Fruit fly (Drosophila melanogaster) whole organism, pupa: ENCODE measurements around the gene alt.

Experiments used
- CG12605 ChIP-seq: fragments of 200-800 bp; sonication (Bioruptor generic); IDR thresholded peaks from 2 replicates; pipeline ENCODE4 v1.3.6; 2022; ENCODE audit warnings: missing biosample characterization, missing genetic modification characterization
- CG13204 ChIP-seq: fragments of 200-800 bp; sonication (Bioruptor generic); optimal IDR thresholded peaks from 2 replicates; lab custom pipeline; 2018; ENCODE audit warnings: missing biosample characterization, mild to moderate bottlenecking, missing genetic modification characterization, moderate library complexity
- CG32121 ChIP-seq: fragments of 200-800 bp; sonication (Bioruptor generic); IDR thresholded peaks from 2 replicates; pipeline ENCODE4 v1.3.6; 2022; ENCODE audit warnings: missing biosample characterization, missing genetic modification characterization
- CG34367 ChIP-seq: fragments of 200-800 bp; sonication (Bioruptor generic); optimal IDR thresholded peaks from 2 replicates; lab custom pipeline; 2018; ENCODE audit warnings: missing biosample characterization, mild to moderate bottlenecking, missing genetic modification characterization
- CG4496 ChIP-seq: fragments of 200-800 bp; sonication (Bioruptor generic); IDR thresholded peaks from 3 replicates; pipeline ENCODE4 v1.3.6; 2022; ENCODE audit warnings: missing biosample characterization, missing genetic modification characterization
- CG8301 ChIP-seq: fragments of 200-800 bp; sonication (Bioruptor generic); optimal IDR thresholded peaks from 2 replicates; lab custom pipeline; 2018; ENCODE audit warnings: missing biosample characterization, mild to moderate bottlenecking, missing genetic modification characterization
- D1 ChIP-seq: fragments of 200-800 bp; sonication (Bioruptor generic); optimal IDR thresholded peaks from 2 replicates; lab custom pipeline; 2018; ENCODE audit warnings: missing biosample characterization, mild to moderate bottlenecking, missing genetic modification characterization, moderate library complexity
- EcR ChIP-seq: fragments of 200-800 bp; sonication (Bioruptor generic); optimal IDR thresholded peaks from 3 replicates; lab custom pipeline; 2019; ENCODE audit warnings: missing biosample characterization, missing genetic modification characterization, mild to moderate bottlenecking, moderate library complexity, missing genetic modification reagents
- Pif1A ChIP-seq: fragments of 200-800 bp; sonication (Bioruptor generic); optimal IDR thresholded peaks from 3 replicates; lab custom pipeline; 2016; ENCODE audit warnings: missing biosample characterization, missing genetic modification characterization
- Snoo ChIP-seq: fragments of 200-800 bp; sonication (Bioruptor generic); optimal IDR thresholded peaks from 3 replicates; lab custom pipeline; 2017; ENCODE audit warnings: missing biosample characterization, mild to moderate bottlenecking, missing genetic modification characterization, inconsistent platforms
- gl ChIP-seq: fragments of 200-800 bp; sonication (Bioruptor generic); optimal IDR thresholded peaks from 2 replicates; lab custom pipeline; 2018; ENCODE audit warnings: missing biosample characterization, mild to moderate bottlenecking, missing genetic modification characterization
- rn ChIP-seq: fragments of 200-800 bp; sonication (Bioruptor generic); IDR thresholded peaks from 2 replicates; pipeline ENCODE4 v1.3.6; 2022; ENCODE audit warnings: missing biosample characterization, missing genetic modification characterization

DNA sequence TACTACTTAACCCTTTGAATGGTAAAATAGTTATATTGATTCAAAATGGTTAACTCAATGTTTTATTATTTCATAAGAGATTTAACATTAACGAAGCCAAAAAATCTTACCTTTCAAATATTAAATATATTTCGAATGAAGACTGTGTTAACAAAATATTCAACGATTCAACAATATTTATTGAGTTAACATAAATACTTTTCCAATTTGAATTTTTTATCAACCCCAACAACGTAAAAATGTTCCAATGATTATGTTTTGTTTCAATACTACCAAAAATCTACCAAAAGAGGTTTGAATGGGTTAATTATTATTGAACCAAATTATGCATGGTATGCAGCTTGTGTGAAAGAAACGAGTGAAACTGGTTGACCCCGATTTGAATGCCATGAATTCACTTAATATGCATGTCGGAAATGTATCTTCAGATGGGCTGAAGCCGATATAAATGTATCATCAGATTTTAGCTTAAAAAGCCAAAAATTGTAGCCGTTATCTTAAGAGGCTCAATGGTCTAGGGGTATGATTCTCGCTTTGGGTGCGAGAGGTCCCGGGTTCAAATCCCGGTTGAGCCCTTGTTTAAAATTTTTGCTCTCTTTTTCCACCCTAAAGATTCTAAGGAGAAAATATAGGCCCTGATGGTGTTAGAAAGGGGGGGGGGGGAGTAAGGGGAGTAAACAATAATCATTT lies 51.0 kb downstream of the alt start:
- no peak for TF ChIP-seq EcR
- no peak for TF ChIP-seq Pif1A
- TF ChIP-seq CG13204: no peak
- TF ChIP-seq CG12605 (GFP tag; lab: Robert Waterston, UW): no peak
- TF ChIP-seq CG8301 (tag; lab: Kevin White, UChicago): no peak
- no peak for TF ChIP-seq D1 (tag; lab: Kevin White, UChicago)
- no peak for TF ChIP-seq rn (GFP tag; lab: Robert Waterston, UW)
- TF ChIP-seq CG32121: no peak
- TF ChIP-seq CG34367 (tag; lab: Kevin White, UChicago): no peak
- TF ChIP-seq CG4496: no peak
- TF ChIP-seq Snoo (tag; lab: Kevin White, UChicago): no peak
- no peak for TF ChIP-seq gl (tag; lab: Kevin White, UChicago)
